Fruit fly (Drosophila melanogaster): ENCODE results near the gene mRpL9.

DNA sequence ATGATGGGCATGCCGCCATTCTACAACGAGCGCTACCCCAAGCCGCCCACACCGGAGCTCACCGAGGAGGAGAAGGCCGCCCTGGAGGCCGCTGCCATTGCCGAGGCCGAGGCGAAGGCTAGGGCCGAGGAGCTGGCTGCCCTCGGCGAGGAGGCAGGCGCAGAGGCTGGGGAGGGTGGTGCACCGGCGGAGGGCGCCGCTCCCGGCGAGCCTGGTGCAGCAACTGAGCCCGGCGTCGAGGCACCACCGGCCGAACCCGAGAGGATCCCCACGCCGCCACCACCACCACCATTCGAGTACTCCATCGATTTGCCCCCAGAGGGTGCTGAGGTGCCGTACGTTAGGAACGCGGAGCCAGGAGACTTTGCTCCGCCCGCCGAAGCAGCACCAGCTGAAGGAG is 25.3 kb upstream of the mRpL9 start:
- no peak for TF ChIP-seq CG6813 (GFP tag; optimal IDR thresholded peaks at IDR 0.05)
- TF ChIP-seq btn (GFP tag; optimal IDR thresholded peaks at IDR 0.05), result no peak
- no peak for TF ChIP-seq eve (GFP tag; optimal IDR thresholded peaks at IDR 0.05)
